Worm (Caenorhabditis elegans): Measurements from ENCODE around the gene Y39G8B.7.

Y39G8B.7 gene

DNA sequence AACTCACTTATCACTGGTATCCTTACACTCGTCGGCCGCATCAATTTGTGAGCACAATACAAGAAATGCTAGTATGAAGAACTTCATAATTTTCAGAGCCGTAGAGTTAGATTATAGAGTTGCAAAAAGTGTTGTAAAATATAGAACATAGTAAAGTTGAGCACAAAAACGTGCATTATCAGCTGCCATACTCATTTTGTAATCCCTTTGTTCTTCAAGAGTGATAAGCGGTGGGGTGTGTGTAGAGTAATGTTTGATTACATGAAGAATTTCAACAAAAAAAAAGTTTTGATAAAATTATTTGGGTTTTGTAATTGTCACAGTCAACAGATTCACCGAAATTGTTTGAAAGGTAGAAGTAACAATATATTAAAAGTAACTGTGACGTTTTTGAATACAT is 11.9 kb downstream of the Y39G8B.7 start, which contains the start of the genes Y39G8B.13 and Y39G8B.10:
Gene Y39G8B.13, minus strand, starts transcription at position 125 of the 400 bp plus-strand sequence.
Gene Y39G8B.10, minus strand, starts transcription at position 193 of the 400 bp plus-strand sequence.
- no peak for TF ChIP-seq madf-2 (tag; optimal IDR thresholded peaks at IDR 0.05)
- TF ChIP-seq elt-2 (tag; optimal IDR thresholded peaks at IDR 0.05) = peak; percentile 56

ce11 chrII:13982247-13982646 is 12.6 kb downstream of the Y39G8B.7 start:
- no peak for TF ChIP-seq T23F11.4 (GFP tag; optimal IDR thresholded peaks at IDR 0.05)
- no peak for TF ChIP-seq elt-4 (tag; optimal IDR thresholded peaks at IDR 0.05)
- TF ChIP-seq sdc-2 (tag; optimal IDR thresholded peaks at IDR 0.05) = no peak
- TF ChIP-seq mec-3 (tag; optimal IDR thresholded peaks at IDR 0.05; ENCODE audit: borderline replicate concordance) = no peak
- no peak for TF ChIP-seq ttx-3 (tag; optimal IDR thresholded peaks at IDR 0.05)
- TF ChIP-seq hlh-30 (tag; optimal IDR thresholded peaks at IDR 0.05; ENCODE audit: insufficient read depth) = no peak
- no peak for TF ChIP-seq pat-9 (tag; optimal IDR thresholded peaks at IDR 0.05)
- no peak for TF ChIP-seq unc-55 (GFP tag; optimal IDR thresholded peaks at IDR 0.05)
- no peak for TF ChIP-seq gmeb-2 (tag; optimal IDR thresholded peaks at IDR 0.05)
- no peak for TF ChIP-seq K09A11.1 (tag; optimal IDR thresholded peaks at IDR 0.05; ENCODE audit: insufficient read depth)
- TF ChIP-seq unc-42 (tag; optimal IDR thresholded peaks at IDR 0.05) = no peak
- TF ChIP-seq zip-5 (tag; optimal IDR thresholded peaks at IDR 0.05) = no peak
- TF ChIP-seq F13H6.1 (tag; optimal IDR thresholded peaks at IDR 0.05) = no peak
- no peak for TF ChIP-seq elt-2 (tag; optimal IDR thresholded peaks at IDR 0.05)
- TF ChIP-seq rnt-1 (tag; optimal IDR thresholded peaks at IDR 0.05) = no peak
- TF ChIP-seq lin-11 (tag; optimal IDR thresholded peaks at IDR 0.05) = no peak
- TF ChIP-seq pha-2 (tag; optimal IDR thresholded peaks at IDR 0.05) = no peak
- no peak for TF ChIP-seq unc-3 (GFP tag; conservative IDR thresholded peaks at IDR 0.05)
- TF ChIP-seq unc-3 (tag; optimal IDR thresholded peaks at IDR 0.05) = no peak

DNA sequence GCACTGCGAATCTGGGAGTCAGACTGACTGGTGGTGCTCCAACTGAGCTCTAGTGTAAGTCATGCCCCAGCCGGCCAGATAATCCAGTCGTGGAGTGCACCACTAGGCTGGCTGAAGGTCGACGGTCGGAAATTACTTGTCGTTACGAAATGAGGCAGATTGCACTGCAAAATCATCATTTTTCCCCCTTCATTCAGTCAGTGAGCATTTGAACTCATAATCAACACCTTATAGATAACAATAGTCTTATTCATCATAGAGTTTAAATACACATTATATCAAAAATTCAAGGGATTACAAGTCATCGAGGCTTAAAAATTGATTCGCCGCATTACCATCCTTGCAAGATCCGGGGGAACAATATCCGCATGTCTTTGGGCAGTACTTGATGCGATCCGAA is 13.0 kb downstream of the Y39G8B.7 start:
- no peak for TF ChIP-seq mec-3 (tag; optimal IDR thresholded peaks at IDR 0.05; ENCODE audit: borderline replicate concordance)
- TF ChIP-seq C38D4.7 (GFP tag; optimal IDR thresholded peaks at IDR 0.05) = no peak
- TF ChIP-seq sox-2 (GFP tag; IDR thresholded peaks at IDR 0.05) = no peak
- TF ChIP-seq rnt-1 (tag; optimal IDR thresholded peaks at IDR 0.05) = no peak

DNA sequence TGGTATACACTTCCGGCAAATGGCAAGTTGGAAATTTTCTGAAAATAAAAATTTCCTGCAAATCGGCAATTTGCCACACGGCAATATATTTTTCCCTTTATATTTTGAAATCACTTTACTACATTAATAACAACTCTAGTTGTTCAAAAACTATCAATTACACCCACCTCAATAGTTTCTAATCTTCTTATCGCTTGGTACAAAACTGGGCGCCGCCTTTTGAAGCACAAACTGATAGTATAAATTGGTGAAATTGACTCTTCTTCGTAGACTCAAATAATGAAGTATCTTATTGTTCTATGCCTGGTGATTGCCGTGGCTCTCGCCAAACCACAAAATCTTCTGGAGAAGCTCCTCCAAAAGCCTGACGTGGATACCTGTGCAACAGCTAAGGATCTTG is 13.7 kb downstream of the Y39G8B.7 start, which contains the start of gene Y39G8B.9:
Gene Y39G8B.9, plus strand, starts transcription at position 269 of the 400 bp plus-strand sequence.
- no peak for TF ChIP-seq ets-4 (tag; optimal IDR thresholded peaks at IDR 0.05)
- TF ChIP-seq dmd-4 (tag; optimal IDR thresholded peaks at IDR 0.05; ENCODE audit: borderline replicate concordance) = no peak
- TF ChIP-seq odd-2 (tag; optimal IDR thresholded peaks at IDR 0.05) = no peak
- TF ChIP-seq hlh-30 (tag; optimal IDR thresholded peaks at IDR 0.05; ENCODE audit: insufficient read depth) = no peak
- no peak for TF ChIP-seq pha-2 (tag; optimal IDR thresholded peaks at IDR 0.05)
- no peak for TF ChIP-seq pros-1 (tag; optimal IDR thresholded peaks at IDR 0.05)
- TF ChIP-seq fkh-6 (tag; optimal IDR thresholded peaks at IDR 0.05) = no peak
- TF ChIP-seq ceh-24 (tag; optimal IDR thresholded peaks at IDR 0.05) = no peak
- no peak for TF ChIP-seq hlh-6 (tag; optimal IDR thresholded peaks at IDR 0.05)
- TF ChIP-seq ceh-45 (GFP tag; IDR thresholded peaks at IDR 0.05) = no peak
- TF ChIP-seq ceh-31 (tag; optimal IDR thresholded peaks at IDR 0.05) = no peak
- TF ChIP-seq T23F11.4 (GFP tag; optimal IDR thresholded peaks at IDR 0.05) = no peak
- no peak for TF ChIP-seq ceh-34 (tag; optimal IDR thresholded peaks at IDR 0.05)
- TF ChIP-seq sox-4 (tag; optimal IDR thresholded peaks at IDR 0.05) = no peak

DNA sequence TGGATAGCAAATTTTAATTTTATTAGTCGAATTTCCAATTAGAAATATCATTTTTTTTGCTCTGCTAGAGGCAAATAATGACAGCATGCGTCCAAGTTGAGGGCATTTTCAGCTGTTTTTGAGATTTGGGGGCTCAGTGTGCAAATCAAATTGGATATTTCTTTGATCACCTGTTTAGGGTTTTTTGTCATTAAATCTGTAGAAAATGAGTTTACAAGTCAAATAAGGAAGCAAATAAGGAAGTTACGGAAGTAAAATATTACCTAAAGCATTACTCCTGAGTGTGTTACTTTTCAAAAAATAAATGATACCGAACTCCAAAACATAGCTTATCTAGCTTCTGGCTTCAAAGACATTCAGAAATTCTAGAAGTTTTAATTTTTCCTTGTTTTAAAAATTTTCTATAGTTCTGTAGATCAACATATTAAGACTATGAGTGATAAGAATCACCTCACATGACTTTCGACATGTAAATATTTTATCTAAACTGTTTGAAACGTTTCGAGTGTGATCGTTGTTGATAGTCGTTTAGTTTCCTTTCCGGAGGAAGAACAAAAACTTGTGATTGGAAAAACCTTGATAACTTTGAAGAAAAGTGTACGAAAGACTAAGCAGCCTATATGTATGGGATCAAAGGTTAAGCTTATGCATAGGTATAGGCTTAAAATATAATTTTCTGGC is 14.9 kb downstream of the Y39G8B.7 start, which contains the start of gene sre-48:
Gene sre-48, minus strand, starts transcription at position 51 of the 681 bp plus-strand sequence.
- TF ChIP-seq K02D7.2 (tag; optimal IDR thresholded peaks at IDR 0.05) (no peak), elt-4 (tag; optimal IDR thresholded peaks at IDR 0.05) (no peak), ama-1 (optimal IDR thresholded peaks at IDR 0.05) (no peak), C38D4.7 (GFP tag; optimal IDR thresholded peaks at IDR 0.05) (no peak), che-1 (tag; optimal IDR thresholded peaks at IDR 0.05) (no peak), dmd-4 (tag; optimal IDR thresholded peaks at IDR 0.05; ENCODE audit: borderline replicate concordance) (no peak), elt-2 (tag; optimal IDR thresholded peaks at IDR 0.05) (no peak), unc-3 (GFP tag; conservative IDR thresholded peaks at IDR 0.05) (no peak), unc-3 (tag; optimal IDR thresholded peaks at IDR 0.05) (no peak), ets-4 (tag; optimal IDR thresholded peaks at IDR 0.05) (no peak), ceh-24 (tag; optimal IDR thresholded peaks at IDR 0.05) (no peak), nfya-1 (tag; optimal IDR thresholded peaks at IDR 0.05) (no peak), ceh-31 (tag; optimal IDR thresholded peaks at IDR 0.05) (no peak)
